Fruit fly (Drosophila melanogaster) whole organism, embryonic: ENCODE results near the gene GABA-B-R3.

Experiments
- CG10543 ChIP-seq: fragments of 200-800 bp; sonication (Bioruptor generic); optimal IDR thresholded peaks from 3 replicates; lab custom pipeline; 2017; ENCODE audit warnings: missing biosample characterization, mild to moderate bottlenecking, missing genetic modification characterization, moderate library complexity
- CG10565 ChIP-seq: fragments of 200-800 bp; sonication (Bioruptor generic); optimal IDR thresholded peaks from 3 replicates; lab custom pipeline; 2016; ENCODE audit warnings: missing biosample characterization, mild to moderate bottlenecking, missing genetic modification characterization
- CG11560 ChIP-seq: fragments of 200-800 bp; sonication (Bioruptor generic); IDR thresholded peaks from 3 replicates; pipeline ENCODE4 v1.3.6; 2022; ENCODE audit warnings: missing biosample characterization, missing genetic modification characterization
- CG15601 ChIP-seq: fragments of 200-800 bp; sonication (Bioruptor generic); optimal IDR thresholded peaks from 3 replicates; lab custom pipeline; 2019; ENCODE audit warnings: missing biosample characterization, mild to moderate bottlenecking, missing genetic modification characterization, moderate library complexity
- CG18599 ChIP-seq: fragments of 200-800 bp; sonication (Bioruptor generic); optimal IDR thresholded peaks from 3 replicates; lab custom pipeline; 2017; ENCODE audit warnings: missing biosample characterization, missing genetic modification characterization, mild to moderate bottlenecking, moderate library complexity, missing genetic modification reagents
- CG2712 ChIP-seq: fragments of 200-800 bp; optimal IDR thresholded peaks from 3 replicates; lab custom pipeline; 2019; ENCODE audit warnings: missing biosample characterization, mild to moderate bottlenecking, missing genetic modification characterization, moderate library complexity
- CG31365 ChIP-seq: fragments of 200-800 bp; sonication (Bioruptor generic); optimal IDR thresholded peaks from 2 replicates; lab custom pipeline; 2018; ENCODE audit warnings: missing biosample characterization, mild to moderate bottlenecking, missing genetic modification characterization
- CG34224 ChIP-seq: fragments of 200-800 bp; sonication (Bioruptor generic); IDR thresholded peaks from 3 replicates; pipeline ENCODE4 v1.3.6; 2022; ENCODE audit warnings: missing biosample characterization, missing genetic modification characterization; ENCODE audit not compliant: partially characterized antibody
- CG6854 ChIP-seq: fragments of 200-800 bp; sonication (Bioruptor generic); optimal IDR thresholded peaks from 3 replicates; lab custom pipeline; 2017; ENCODE audit warnings: missing biosample characterization, mild to moderate bottlenecking, missing genetic modification characterization
- CG8388 ChIP-seq: fragments of 200-800 bp; sonication (Bioruptor generic); optimal IDR thresholded peaks from 2 replicates; lab custom pipeline; 2019; ENCODE audit warnings: missing biosample characterization, mild to moderate bottlenecking, missing genetic modification characterization, moderate library complexity
- CG9932 ChIP-seq: fragments of 200-800 bp; sonication (Bioruptor generic); IDR thresholded peaks from 2 replicates; pipeline ENCODE4 v1.3.6; 2022; ENCODE audit warnings: missing biosample characterization, missing genetic modification characterization
- Camta ChIP-seq: fragments of 200-800 bp; sonication (Bioruptor generic); optimal IDR thresholded peaks from 2 replicates; lab custom pipeline; 2016; ENCODE audit warnings: missing biosample characterization, missing genetic modification characterization
- Deaf1 ChIP-seq: fragments of 200-800 bp; optimal IDR thresholded peaks from 3 replicates; lab custom pipeline; 2019; ENCODE audit warnings: missing biosample characterization, mild to moderate bottlenecking, missing genetic modification characterization, moderate library complexity
- Dref ChIP-seq: fragments of 200-800 bp; sonication (Bioruptor generic); IDR thresholded peaks from 2 replicates; pipeline ENCODE4 v1.3.6; 2022; ENCODE audit warnings: missing biosample characterization, missing genetic modification characterization
- Eip74EF ChIP-seq, 2 experiments: fragments of 200-800 bp in 1 of 2; fragments of >200 bp in 1 of 2; sonication (Bioruptor generic) in 1 of 2; optimal IDR thresholded peaks; 2 replicates each; lab custom pipeline; 2017 to 2019; ENCODE audit warnings: missing biosample characterization in 2 of 2, missing genetic modification characterization in 2 of 2, mild to moderate bottlenecking in 1 of 2, moderate library complexity in 1 of 2
- HmgZ ChIP-seq: fragments of 200-800 bp; sonication (Bioruptor generic); optimal IDR thresholded peaks from 2 replicates; lab custom pipeline; 2018; ENCODE audit warnings: missing biosample characterization, mild to moderate bottlenecking, missing genetic modification characterization
- Hmr ChIP-seq: fragments of 200-800 bp; sonication (Bioruptor generic); optimal IDR thresholded peaks from 3 replicates; lab custom pipeline; 2017; ENCODE audit warnings: mild to moderate bottlenecking, missing biosample characterization, missing genetic modification reagents, missing genetic modification characterization
- Hr39 ChIP-seq: fragments of >200 bp; optimal IDR thresholded peaks from 2 replicates; lab custom pipeline; 2017
- Meics ChIP-seq: fragments of 200-800 bp; sonication (Bioruptor generic); optimal IDR thresholded peaks from 2 replicates; lab custom pipeline; 2017; ENCODE audit warnings: missing biosample characterization, mild to moderate bottlenecking, missing genetic modification characterization
- Oli ChIP-seq: fragments of 200-800 bp; sonication (Bioruptor generic); optimal IDR thresholded peaks from 2 replicates; lab custom pipeline; 2018; ENCODE audit warnings: missing biosample characterization, mild to moderate bottlenecking, missing genetic modification characterization, moderate library complexity
- Opbp ChIP-seq: fragments of 200-800 bp; sonication (Bioruptor generic); IDR thresholded peaks from 3 replicates; pipeline ENCODE4 v1.3.6; 2022; ENCODE audit warnings: missing biosample characterization, missing genetic modification characterization; ENCODE audit not compliant: partially characterized antibody
- Poxn ChIP-seq: fragments of 200-800 bp; sonication (Bioruptor generic); IDR thresholded peaks from 2 replicates; pipeline ENCODE4 v1.3.6; 2022; ENCODE audit warnings: missing biosample characterization, missing genetic modification characterization
- Rx ChIP-seq: fragments of 200-800 bp; sonication (Bioruptor generic); IDR thresholded peaks from 2 replicates; pipeline ENCODE4 v1.3.6; 2022; ENCODE audit warnings: missing biosample characterization, missing genetic modification characterization
- Vsx1 ChIP-seq: fragments of 200-800 bp; sonication (Bioruptor generic); optimal IDR thresholded peaks from 2 replicates; lab custom pipeline; 2017; ENCODE audit warnings: missing biosample characterization, mild to moderate bottlenecking, missing genetic modification characterization, missing genetic modification reagents
- ato ChIP-seq: fragments of 200-800 bp; sonication (Bioruptor generic); IDR thresholded peaks from 2 replicates; pipeline ENCODE4 v1.3.6; 2022; ENCODE audit warnings: missing biosample characterization, missing genetic modification characterization; ENCODE audit not compliant: partially characterized antibody
- da ChIP-seq: fragments of 200-800 bp; sonication (Bioruptor generic); optimal IDR thresholded peaks from 2 replicates; lab custom pipeline; 2016; ENCODE audit warnings: missing biosample characterization, missing genetic modification characterization
- ewg ChIP-seq: fragments of 200-800 bp; sonication (Bioruptor generic); optimal IDR thresholded peaks from 3 replicates; lab custom pipeline; 2017; ENCODE audit warnings: mild to moderate bottlenecking, missing biosample characterization, missing genetic modification reagents, missing genetic modification characterization
- eyg ChIP-seq: fragments of 200-800 bp; sonication (Bioruptor generic); optimal IDR thresholded peaks from 3 replicates; lab custom pipeline; 2016; ENCODE audit warnings: missing biosample characterization, missing genetic modification characterization
- gcm2 ChIP-seq: fragments of 200-800 bp; sonication (Bioruptor generic); optimal IDR thresholded peaks from 2 replicates; lab custom pipeline; 2016; ENCODE audit warnings: missing biosample characterization, missing genetic modification characterization
- grn ChIP-seq: fragments of 200-800 bp; sonication (Bioruptor generic); optimal IDR thresholded peaks from 3 replicates; lab custom pipeline; 2017; ENCODE audit warnings: missing biosample characterization, missing genetic modification characterization
- h ChIP-seq: fragments of >200 bp; optimal IDR thresholded peaks from 2 replicates; lab custom pipeline; 2017
- ken ChIP-seq: fragments of 200-800 bp; sonication (Bioruptor generic); IDR thresholded peaks from 3 replicates; pipeline ENCODE4 v1.3.6; 2022; ENCODE audit warnings: missing biosample characterization, missing genetic modification characterization
- lab ChIP-seq: fragments of 200-800 bp; sonication (Bioruptor generic); optimal IDR thresholded peaks from 3 replicates; lab custom pipeline; 2017; ENCODE audit warnings: missing biosample characterization, missing genetic modification characterization, mild to moderate bottlenecking, moderate library complexity, missing genetic modification reagents
- onecut ChIP-seq: fragments of 200-800 bp; sonication (Bioruptor generic); IDR thresholded peaks from 2 replicates; pipeline ENCODE4 v1.3.6; 2022; ENCODE audit warnings: missing biosample characterization, missing genetic modification characterization
- pfk ChIP-seq: fragments of 200-800 bp; sonication (Bioruptor generic); optimal IDR thresholded peaks from 2 replicates; lab custom pipeline; 2018; ENCODE audit warnings: missing biosample characterization, mild to moderate bottlenecking, missing genetic modification characterization, moderate library complexity
- salm ChIP-seq: fragments of 200-800 bp; sonication (Bioruptor generic); optimal IDR thresholded peaks from 2 replicates; lab custom pipeline; 2018; ENCODE audit warnings: missing biosample characterization, mild to moderate bottlenecking, missing genetic modification characterization
- sc ChIP-seq, 3 experiments: fragments of >200 bp in 2 of 3; fragments of 200-800 bp in 1 of 3; sonication (Bioruptor generic) in 1 of 3; optimal IDR thresholded peaks; 2 replicates in 2 of 3; 3 replicates in 1 of 3; lab custom pipeline; 2017; ENCODE audit warnings: mild to moderate bottlenecking in 1 of 3, missing biosample characterization in 1 of 3, missing genetic modification characterization in 1 of 3, missing genetic modification reagents in 1 of 3
- scrt ChIP-seq: fragments of 200-800 bp; sonication (Bioruptor generic); optimal IDR thresholded peaks from 2 replicates; lab custom pipeline; 2018; ENCODE audit warnings: missing biosample characterization, mild to moderate bottlenecking, missing genetic modification characterization, moderate library complexity
- sqz ChIP-seq: fragments of 200-800 bp; sonication (Bioruptor generic); optimal IDR thresholded peaks from 3 replicates; lab custom pipeline; 2018; ENCODE audit warnings: missing biosample characterization, mild to moderate bottlenecking, missing genetic modification characterization
- sr ChIP-seq: fragments of 200-800 bp; sonication (Bioruptor generic); IDR thresholded peaks from 3 replicates; pipeline ENCODE4 v1.3.6; 2022; ENCODE audit warnings: missing biosample characterization, missing genetic modification characterization
- tll ChIP-seq, 2 experiments: fragments of 200-800 bp in 1 of 2; fragments of >200 bp in 1 of 2; sonication (Bioruptor generic) in 1 of 2; optimal IDR thresholded peaks; 2 replicates each; lab custom pipeline; 2017 to 2019; ENCODE audit warnings: missing biosample characterization in 2 of 2, missing genetic modification characterization in 2 of 2, mild to moderate bottlenecking in 1 of 2, moderate library complexity in 1 of 2
- yki ChIP-seq: fragments of >200 bp; optimal IDR thresholded peaks from 3 replicates; lab custom pipeline; 2018

The GABA-B-R3 gene

DNA sequence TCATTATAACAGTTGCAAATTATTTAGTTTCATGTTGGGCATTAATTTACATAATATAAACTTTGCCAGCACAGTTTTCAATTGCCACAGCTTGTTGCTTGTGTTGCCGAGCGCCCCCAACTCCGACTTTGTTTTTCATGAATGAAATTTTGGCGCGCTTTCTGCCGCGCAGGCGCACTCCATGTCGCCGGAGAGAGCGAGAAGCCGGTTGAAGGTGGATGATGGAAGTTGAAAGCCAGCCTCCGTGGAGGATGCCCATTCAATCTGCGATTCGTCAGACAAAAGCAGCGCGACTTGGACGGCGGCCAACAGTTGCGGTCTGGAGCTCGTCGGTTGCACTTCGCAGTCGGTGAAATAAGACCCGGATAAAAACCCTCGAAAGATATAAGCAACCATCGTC, 554 bp downstream of the GABA-B-R3 start:
- TF ChIP-seq ewg (GFP tag; lab: Kevin White, UChicago) (peak; percentile 58), CG10543 (GFP tag; lab: Kevin White, UChicago) (no peak), CG18599 (GFP tag; lab: Kevin White, UChicago) (peak; percentile 1), yki (lab: Kevin White, UChicago) (no peak), lab (GFP tag; lab: Kevin White, UChicago) (peak; percentile 13), scrt (GFP tag; lab: Kevin White, UChicago) (peak; percentile 75), h (lab: Kevin White, UChicago) (no peak), CG6854 (peak; percentile 1), HmgZ (no peak), Hmr (peak; percentile 16), Deaf1 (tag; lab: Kevin White, UChicago) (peak; percentile 30), CG15601 (tag; lab: Kevin White, UChicago) (peak; percentile 97)
- TF ChIP-seq, all 482 proteins: peak for 8

DNA sequence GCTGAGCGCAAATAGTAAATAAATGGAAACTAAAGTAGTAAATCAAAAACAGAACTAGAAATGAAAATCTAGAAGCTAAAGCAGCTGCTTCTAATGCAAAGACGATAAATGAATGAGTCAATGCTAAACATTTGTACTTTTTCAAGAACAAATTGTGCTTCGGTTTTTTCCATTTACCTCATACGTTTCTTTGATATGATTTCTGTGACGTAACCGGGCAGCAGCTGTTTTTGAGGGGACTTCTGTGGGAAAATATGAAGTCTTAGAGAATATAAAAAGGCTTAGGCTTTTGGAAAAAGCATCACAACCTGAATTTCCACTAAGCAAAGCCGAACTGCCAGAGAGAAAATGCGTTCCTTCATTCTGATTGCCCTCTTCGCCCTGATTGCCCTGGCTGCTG, 23.5 kb downstream of the GABA-B-R3 start, which contains the start of gene CG12506:
Gene CG12506, plus strand, starts transcription at position 301 of the 400 bp plus-strand sequence.
- TF ChIP-seq Opbp (no peak), CG15601 (tag; lab: Kevin White, UChicago) (no peak), Dref (GFP tag; lab: Robert Waterston, UW) (0 out of 2 replicates have a peak, but pooled peaks have one; percentile 5), sr (GFP tag; lab: Robert Waterston, UW) (no peak)

DNA sequence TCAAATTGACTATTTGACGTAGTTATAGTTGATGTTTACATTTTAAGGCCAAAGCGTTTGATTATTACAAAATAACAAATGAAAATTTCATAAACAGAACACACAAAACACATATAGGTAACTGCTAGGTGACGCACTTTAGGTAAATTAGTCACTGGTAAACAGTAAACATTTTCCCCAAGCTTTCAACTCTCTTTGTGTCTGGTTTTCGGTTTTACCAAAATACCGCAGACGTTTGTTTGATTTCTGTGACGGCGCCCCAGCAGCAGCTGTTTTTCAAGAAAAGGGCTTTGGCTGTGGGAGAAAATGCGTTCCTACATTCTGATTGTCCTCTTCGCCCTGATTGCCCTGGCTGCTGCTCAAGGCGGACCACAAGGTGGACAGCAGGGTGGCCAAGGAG, 26.5 kb downstream of the GABA-B-R3 start, which contains the start of gene CG13946:
Gene CG13946, plus strand, starts transcription at position 301 of the 400 bp plus-strand sequence.
- no peak for TF ChIP-seq tll (GFP tag; optimal IDR thresholded peaks at IDR 0.05; lab: Kevin White, UChicago)
- no peak for TF ChIP-seq salm (tag; lab: Kevin White, UChicago)
- no peak for TF ChIP-seq CG31365 (tag; lab: Kevin White, UChicago)
- TF ChIP-seq Rx (GFP tag; lab: Robert Waterston, UW) = no peak
- no peak for TF ChIP-seq Eip74EF (GFP tag; optimal IDR thresholded peaks at IDR 0.05; lab: Kevin White, UChicago)
- TF ChIP-seq Dref (GFP tag; lab: Robert Waterston, UW) = no peak

DNA sequence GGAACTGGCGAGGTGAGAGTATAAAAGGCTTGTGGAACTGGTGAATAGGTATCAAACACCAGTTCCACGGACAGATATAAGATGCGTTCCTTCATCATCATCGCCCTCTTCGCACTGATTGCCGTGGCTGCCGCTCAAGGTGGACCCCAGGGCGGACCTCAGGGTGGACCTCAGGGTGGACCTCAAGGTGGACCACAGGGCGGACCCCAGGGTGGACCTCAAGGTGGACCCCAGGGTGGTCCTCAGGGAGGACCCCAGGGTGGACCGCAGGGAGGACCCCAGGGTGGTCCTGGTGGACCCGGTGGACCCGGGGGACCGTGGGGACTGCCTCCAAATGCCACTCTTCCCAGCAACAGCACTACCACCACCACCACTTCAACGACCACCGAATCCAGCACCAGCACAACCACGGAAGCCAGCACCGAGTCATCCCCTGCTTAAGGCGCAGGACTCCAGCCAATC, 29.4 kb downstream of the GABA-B-R3 start, which contains the start of gene CG13947:
Gene CG13947, plus strand, starts transcription at position 51 of the 462 bp plus-strand sequence.
- TF ChIP-seq Hr39 (lab: Kevin White, UChicago) = peak; percentile 96
- TF ChIP-seq CG8388 (GFP tag; lab: Kevin White, UChicago) = no peak
- no peak for TF ChIP-seq gcm2 (GFP tag; lab: Kevin White, UChicago)
- TF ChIP-seq CG11560 (tag; lab: Robert Waterston, UW) = peak; percentile 11; the same call in 1 of the 3 replicates
- TF ChIP-seq Deaf1 (tag; lab: Kevin White, UChicago) = no peak

DNA sequence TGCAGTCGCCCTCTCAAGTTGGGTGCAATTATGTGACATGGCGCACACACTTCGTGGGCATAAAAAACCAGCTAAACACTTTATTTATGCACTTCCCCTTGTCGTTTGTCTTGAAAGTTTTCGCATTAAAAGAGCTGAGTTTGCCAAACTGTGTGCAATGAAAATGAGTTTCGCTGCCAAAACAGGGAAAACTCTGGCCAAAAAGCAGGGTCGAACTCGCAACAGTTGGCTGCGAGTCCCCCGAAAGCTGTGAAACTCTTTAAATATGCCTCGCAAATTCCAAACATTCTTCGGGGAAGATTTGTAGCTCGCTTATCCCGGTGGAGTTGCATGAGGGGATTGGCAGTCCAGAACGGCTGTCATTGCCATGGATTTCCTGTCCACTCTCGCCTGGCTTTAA, 30.4 kb downstream of the GABA-B-R3 start, which contains the start of gene Gr21a:
Gene Gr21a, plus strand, starts transcription at position 301 of the 400 bp plus-strand sequence.
- TF ChIP-seq grn (no peak), CG34224 (no peak), CG8388 (GFP tag; lab: Kevin White, UChicago) (no peak), CG2712 (tag; lab: Kevin White, UChicago) (no peak), Vsx1 (GFP tag; lab: Kevin White, UChicago) (no peak), Poxn (no peak), da (no peak), Meics (no peak), Camta (GFP tag; lab: Kevin White, UChicago) (no peak), CG9932 (GFP tag; lab: Robert Waterston, UW) (no peak), CG10565 (GFP tag; lab: Kevin White, UChicago) (no peak), Oli (tag; lab: Kevin White, UChicago) (no peak), sqz (GFP tag; lab: Kevin White, UChicago) (no peak), sc (optimal IDR thresholded peaks at IDR 0.05; lab: Kevin White, UChicago) (no peak), sc (GFP tag; optimal IDR thresholded peaks at IDR 0.05; lab: Kevin White, UChicago) (no peak), ken (GFP tag; lab: Robert Waterston, UW) (no peak), pfk (GFP tag; lab: Kevin White, UChicago) (no peak), eyg (GFP tag; lab: Kevin White, UChicago) (no peak), ato (GFP tag; lab: Robert Waterston, UW) (no peak), onecut (no peak)
- TF ChIP-seq, all 482 proteins: peak for 0
